Worm (Caenorhabditis elegans) whole organism, L2 larva: ENCODE results near the gene D2062.4.
"Not testable (repeated sequence)": the region's sequence is repeated elsewhere in the genome, so short reads cannot be mapped to it uniquely, and the experiment has no call there.

Source experiments
- C34F6.9 ChIP-seq: fragments of 150-350 bp; optimal IDR thresholded peaks from 2 replicates; lab custom pipeline; 2014; ENCODE audit warnings: missing biosample characterization, missing genetic modification characterization
- R02D3.7 ChIP-seq: fragments of 150-350 bp; optimal IDR thresholded peaks from 2 replicates; lab custom pipeline; 2014; ENCODE audit warnings: missing biosample characterization, missing genetic modification characterization
- ZK546.5 ChIP-seq: sonication (generic microtip); optimal IDR thresholded peaks from 2 replicates; lab custom pipeline; 2017; ENCODE audit warnings: missing biosample characterization, missing genetic modification characterization
- alr-1 ChIP-seq: fragments of 150-350 bp; optimal IDR thresholded peaks from 2 replicates; lab custom pipeline; 2014; ENCODE audit warnings: missing biosample characterization, missing genetic modification characterization
- blmp-1 ChIP-seq: sonication (generic microtip); optimal IDR thresholded peaks from 2 replicates; lab custom pipeline; 2017; ENCODE audit warnings: missing genetic modification characterization, mild to moderate bottlenecking, missing compliant biosample characterization, antibody characterized with exemption, moderate library complexity; ENCODE audit not compliant: insufficient read depth
- ceh-16 ChIP-seq: fragments of 150-350 bp; optimal IDR thresholded peaks from 2 replicates; lab custom pipeline; 2014; ENCODE audit warnings: missing biosample characterization, missing genetic modification characterization
- ceh-82 ChIP-seq: fragments of 150-350 bp; optimal IDR thresholded peaks from 2 replicates; lab custom pipeline; 2014; ENCODE audit warnings: missing biosample characterization, missing genetic modification characterization
- crh-2 ChIP-seq: sonication (generic microtip); optimal IDR thresholded peaks from 2 replicates; lab custom pipeline; 2017; ENCODE audit warnings: missing biosample characterization, missing genetic modification characterization
- dmd-4 ChIP-seq: sonication (generic microtip); optimal IDR thresholded peaks from 2 replicates; lab custom pipeline; 2017; ENCODE audit warnings: missing biosample characterization, missing genetic modification characterization
- egl-27 ChIP-seq: sonication (generic microtip); optimal IDR thresholded peaks from 3 replicates; lab custom pipeline; 2017; ENCODE audit warnings: missing biosample characterization, missing genetic modification reagents, missing genetic modification characterization
- elt-1 ChIP-seq: fragments of 150-350 bp; optimal IDR thresholded peaks from 2 replicates; lab custom pipeline; 2014; ENCODE audit warnings: missing biosample characterization, missing genetic modification characterization
- fos-1 ChIP-seq: fragments of 150-350 bp; optimal IDR thresholded peaks from 2 replicates; lab custom pipeline; 2014; ENCODE audit warnings: missing biosample characterization, missing genetic modification characterization
- gmeb-1 ChIP-seq: fragments of 150-350 bp; optimal IDR thresholded peaks from 2 replicates; lab custom pipeline; 2014; ENCODE audit warnings: missing biosample characterization, missing genetic modification characterization
- lin-11 ChIP-seq: fragments of 150-350 bp; sonication (generic microtip); optimal IDR thresholded peaks from 2 replicates; lab custom pipeline; 2014; ENCODE audit warnings: missing biosample characterization, missing genetic modification characterization, inconsistent platforms, mixed read lengths
- lin-39 ChIP-seq: fragments of 150-350 bp; optimal IDR thresholded peaks from 2 replicates; lab custom pipeline; 2014; ENCODE audit warnings: missing biosample characterization, missing genetic modification reagents, missing genetic modification characterization
- lsy-2 ChIP-seq, 2 experiments: fragments of 150-350 bp in 1 of 2; sonication (generic microtip) in 1 of 2; optimal IDR thresholded peaks; 2 replicates each; lab custom pipeline; 2014 to 2017; ENCODE audit warnings: missing biosample characterization in 2 of 2, missing genetic modification characterization in 2 of 2
- nhr-23 ChIP-seq: fragments of 150-350 bp; optimal IDR thresholded peaks from 2 replicates; lab custom pipeline; 2014; ENCODE audit warnings: missing biosample characterization, missing genetic modification reagents, missing genetic modification characterization
- nhr-237 ChIP-seq: fragments of 150-350 bp; optimal IDR thresholded peaks from 2 replicates; lab custom pipeline; 2014; ENCODE audit warnings: missing biosample characterization, missing genetic modification characterization
- nhr-6 ChIP-seq: fragments of 150-350 bp; optimal IDR thresholded peaks from 2 replicates; lab custom pipeline; 2014; ENCODE audit warnings: missing biosample characterization, missing genetic modification characterization
- peb-1 ChIP-seq: fragments of 150-350 bp; optimal IDR thresholded peaks from 2 replicates; lab custom pipeline; 2014; ENCODE audit warnings: missing biosample characterization, missing genetic modification characterization
- sma-9 ChIP-seq, 2 experiments: fragments of 150-350 bp in 1 of 2; sonication (generic microtip) in 1 of 2; optimal IDR thresholded peaks; 2 replicates each; lab custom pipeline; 2014 to 2016; ENCODE audit warnings: missing genetic modification characterization in 2 of 2, mild to moderate bottlenecking in 1 of 2, missing biosample characterization in 1 of 2, missing compliant biosample characterization in 1 of 2, missing genetic modification reagents in 1 of 2, moderate library complexity in 1 of 2
- snpc-4 ChIP-seq: fragments of 150-350 bp; optimal IDR thresholded peaks from 2 replicates; lab custom pipeline; 2014; ENCODE audit warnings: missing biosample characterization, missing genetic modification characterization
- unc-55 ChIP-seq: fragments of 150-350 bp; sonication (generic microtip); optimal IDR thresholded peaks from 3 replicates; lab custom pipeline; 2014; ENCODE audit warnings: missing biosample characterization, missing genetic modification reagents, missing genetic modification characterization
- unc-62 ChIP-seq: fragments of 150-350 bp; optimal IDR thresholded peaks from 2 replicates; lab custom pipeline; 2014; ENCODE audit warnings: missing biosample characterization, missing genetic modification reagents, missing genetic modification characterization
- ztf-11 ChIP-seq: sonication (generic microtip); optimal IDR thresholded peaks from 2 replicates; lab custom pipeline; 2017; ENCODE audit warnings: missing biosample characterization, missing genetic modification characterization
- ztf-4 ChIP-seq: fragments of 150-350 bp; optimal IDR thresholded peaks from 2 replicates; lab custom pipeline; 2014; ENCODE audit warnings: missing biosample characterization, missing genetic modification characterization

The D2062.4 gene

ce11 chrII:2631169-2631568, 8.0 kb downstream of the D2062.4 start, which contains the start of gene D2062.1:
TSS of gene D2062.1 (plus strand) at chrII:2631469.
- no peak for TF ChIP-seq ceh-16 (tag; lab: Kevin White, UChicago)
- no peak for TF ChIP-seq peb-1 (tag; lab: Kevin White, UChicago)
- TF ChIP-seq gmeb-1 (tag; lab: Kevin White, UChicago): no peak
- TF ChIP-seq ceh-82 (tag; lab: Kevin White, UChicago): no peak
- TF ChIP-seq ZK546.5 (tag; lab: Kevin White, UChicago): no peak
- no peak for TF ChIP-seq snpc-4 (tag; lab: Kevin White, UChicago)
- no peak for TF ChIP-seq crh-2 (tag; lab: Kevin White, UChicago)
- TF ChIP-seq elt-1 (tag; lab: Kevin White, UChicago): no peak
- no peak for TF ChIP-seq C34F6.9 (tag; lab: Kevin White, UChicago)

- TF ChIP-seq ztf-11 (tag; lab: Kevin White, UChicago) (no peak), unc-62 (no peak), egl-27 (tag; lab: Kevin White, UChicago) (no peak), gmeb-1 (tag; lab: Kevin White, UChicago) (no peak), fos-1 (tag; lab: Kevin White, UChicago) (no peak), lsy-2 (tag; optimal IDR thresholded peaks at IDR 0.05; lab: Kevin White, UChicago) (no peak), alr-1 (tag; lab: Kevin White, UChicago) (no peak), crh-2 (tag; lab: Kevin White, UChicago) (no peak), blmp-1 (no peak), sma-9 (GFP tag; optimal IDR thresholded peaks at IDR 0.05; lab: Kevin White, UChicago) (no peak), sma-9 (tag; optimal IDR thresholded peaks at IDR 0.05; lab: Kevin White, UChicago) (no peak), ztf-4 (no peak), R02D3.7 (no peak), lin-11 (tag; lab: Kevin White, UChicago) (no peak), dmd-4 (tag; lab: Kevin White, UChicago) (no peak), ceh-82 (tag; lab: Kevin White, UChicago) (no peak), unc-55 (GFP tag; lab: Kevin White, UChicago) (no peak), nhr-23 (tag; lab: Kevin White, UChicago) (no peak), snpc-4 (tag; lab: Kevin White, UChicago) (no peak)
These were observed 14.2 kb downstream of the D2062.4 start, which contains the start of gene F22E5.21 for ce11 chrII:2637359-2637758. TSS of gene F22E5.21 (minus strand) at chrII:2637459.

- TF ChIP-seq gmeb-1 (tag; lab: Kevin White, UChicago) (peak; percentile 91), C34F6.9 (tag; lab: Kevin White, UChicago) (peak; percentile 26), ztf-4 (no peak), unc-55 (GFP tag; lab: Kevin White, UChicago) (peak; percentile 61)
These were observed 14.9 kb downstream of the D2062.4 start, which contains the start of gene F22E5.9 for ce11 chrII:2638062-2638461. TSS of gene F22E5.9 (plus strand) at chrII:2638388.

ce11 chrII:2639401-2640088, 16.3 kb downstream of the D2062.4 start, which contains the start of gene F22E5.8:
TSS of gene F22E5.8 (plus strand) at chrII:2640038.
- TF ChIP-seq nhr-6, snpc-4, alr-1 (tag; lab: Kevin White, UChicago): not testable (repeated sequence)

- no peak for TF ChIP-seq nhr-6 (tag; lab: Kevin White, UChicago)
- TF ChIP-seq lin-39 (tag; lab: Kevin White, UChicago): no peak
These were observed 17.8 kb downstream of the D2062.4 start, which contains the start of gene F22E5.23 for ce11 chrII:2640982-2641381. TSS of gene F22E5.23 (plus strand) at chrII:2641282.

- TF ChIP-seq sma-9 (GFP tag; optimal IDR thresholded peaks at IDR 0.05; lab: Kevin White, UChicago): no peak
- TF ChIP-seq sma-9 (tag; optimal IDR thresholded peaks at IDR 0.05; lab: Kevin White, UChicago): no peak
- no peak for TF ChIP-seq dmd-4 (tag; lab: Kevin White, UChicago)
- TF ChIP-seq blmp-1: no peak
- no peak for TF ChIP-seq nhr-237 (tag; lab: Kevin White, UChicago)
- no peak for TF ChIP-seq C34F6.9 (tag; lab: Kevin White, UChicago)
- TF ChIP-seq nhr-23 (tag; lab: Kevin White, UChicago): no peak
These were observed 18.6 kb downstream of the D2062.4 start, which contains the start of gene F22E5.7 for ce11 chrII:2641777-2642176. TSS of gene F22E5.7 (plus strand) at chrII:2642077.
